Worm (Caenorhabditis elegans) whole organism, young adult: ENCODE measurements around the gene T05C12.15.

Source experiments
- B0261.1 ChIP-seq: sonication (generic microtip); optimal IDR thresholded peaks from 2 replicates; lab custom pipeline; 2016; ENCODE audit warnings: mild to moderate bottlenecking, missing genetic modification characterization, moderate library complexity, missing compliant biosample characterization
- B0336.3 ChIP-seq: fragments of 200-800 bp; sonication (Bioruptor generic); IDR thresholded peaks from 2 replicates; pipeline ENCODE4 v1.3.6; 2022; ENCODE audit warnings: missing genetic modification characterization, missing compliant biosample characterization
- D2030.7 ChIP-seq: fragments of 200-800 bp; sonication (Bioruptor generic); IDR thresholded peaks from 2 replicates; pipeline ENCODE4 v1.3.6; 2022; ENCODE audit warnings: missing genetic modification reagents, missing genetic modification characterization, missing compliant biosample characterization
- F39B2.1 ChIP-seq: fragments of 200-800 bp; sonication (Bioruptor generic); IDR thresholded peaks from 2 replicates; pipeline ENCODE4 v1.3.6; 2022; ENCODE audit warnings: missing genetic modification reagents, missing genetic modification characterization, missing compliant biosample characterization
- F52B5.7 ChIP-seq: sonication (generic microtip); optimal IDR thresholded peaks from 2 replicates; lab custom pipeline; 2016; ENCODE audit warnings: mild to moderate bottlenecking, missing genetic modification characterization, missing compliant biosample characterization
- F55B11.4 ChIP-seq: sonication (generic microtip); optimal IDR thresholded peaks from 2 replicates; lab custom pipeline; 2016; ENCODE audit warnings: missing compliant biosample characterization, missing genetic modification characterization, borderline replicate concordance; ENCODE audit not compliant: insufficient read depth
- T07F8.4 ChIP-seq: sonication (generic microtip); optimal IDR thresholded peaks from 2 replicates; lab custom pipeline; 2016; ENCODE audit warnings: mild to moderate bottlenecking, missing genetic modification characterization, moderate library complexity, missing compliant biosample characterization
- T26A5.8 ChIP-seq: sonication (generic microtip); optimal IDR thresholded peaks from 2 replicates; lab custom pipeline; 2016; ENCODE audit warnings: missing genetic modification characterization, missing compliant biosample characterization
- Y53G8AR.9 ChIP-seq: fragments of 200-800 bp; sonication (Bioruptor generic); conservative IDR thresholded peaks from 2 replicates; pipeline ENCODE4 v1.3.6; 2022; ENCODE audit warnings: missing genetic modification reagents, missing genetic modification characterization, missing compliant biosample characterization
- ama-1 ChIP-seq, 3 experiments: fragments of 150-350 bp in 1 of 3; sonication (generic microtip) in 2 of 3; optimal IDR thresholded peaks; 2 replicates each; lab custom pipeline; 2014 to 2018; ENCODE audit warnings: missing biosample characterization in 2 of 3, missing genetic modification characterization in 2 of 3, missing genetic modification reagents in 2 of 3
- aptf-2 ChIP-seq: fragments of 200-800 bp; sonication (Bioruptor generic); conservative IDR thresholded peaks from 2 replicates; pipeline ENCODE4 v1.3.6; 2022; ENCODE audit warnings: missing genetic modification reagents, missing genetic modification characterization, missing compliant biosample characterization
- attf-6 ChIP-seq: fragments of 200-800 bp; sonication (Bioruptor generic); IDR thresholded peaks from 2 replicates; pipeline ENCODE4 v1.3.6; 2022; ENCODE audit warnings: missing genetic modification reagents, missing genetic modification characterization, missing compliant biosample characterization
- ccch-3 ChIP-seq: fragments of 200-800 bp; sonication (Bioruptor generic); optimal IDR thresholded peaks from 2 replicates; lab custom pipeline; 2018; ENCODE audit warnings: mild to moderate bottlenecking, missing genetic modification characterization, missing compliant biosample characterization
- ceh-79 ChIP-seq: sonication (generic microtip); optimal IDR thresholded peaks from 2 replicates; lab custom pipeline; 2017; ENCODE audit warnings: mild to moderate bottlenecking, missing genetic modification characterization, missing compliant biosample characterization
- ceh-91 ChIP-seq: fragments of 200-800 bp; sonication (Bioruptor generic); IDR thresholded peaks from 2 replicates; pipeline ENCODE4 v1.3.6; 2022; ENCODE audit warnings: missing genetic modification reagents, missing genetic modification characterization, missing compliant biosample characterization
- chd-7 ChIP-seq: sonication (generic microtip); optimal IDR thresholded peaks from 2 replicates; lab custom pipeline; 2016; ENCODE audit warnings: mild to moderate bottlenecking, missing genetic modification characterization, moderate library complexity, missing compliant biosample characterization
- efl-1 ChIP-seq: fragments of 150-350 bp; optimal IDR thresholded peaks from 2 replicates; lab custom pipeline; 2014; ENCODE audit warnings: missing biosample characterization, missing genetic modification reagents, missing genetic modification characterization
- egl-18 ChIP-seq: fragments of 200-800 bp; sonication (Bioruptor generic); IDR thresholded peaks from 2 replicates; pipeline ENCODE4 v1.3.6; 2022; ENCODE audit warnings: missing genetic modification reagents, missing genetic modification characterization, missing compliant biosample characterization
- hlh-12 ChIP-seq: sonication (generic microtip); optimal IDR thresholded peaks from 2 replicates; lab custom pipeline; 2016; ENCODE audit warnings: missing genetic modification characterization, missing compliant biosample characterization
- hsf-1 ChIP-seq: fragments of 200-800 bp; sonication (Bioruptor generic); IDR thresholded peaks from 2 replicates; pipeline ENCODE4 v1.3.6; 2022; ENCODE audit warnings: missing genetic modification reagents, missing genetic modification characterization, missing compliant biosample characterization
- lag-1 ChIP-seq: fragments of 200-800 bp; sonication (Bioruptor generic); IDR thresholded peaks from 2 replicates; pipeline ENCODE4 v1.3.6; 2022; ENCODE audit warnings: missing genetic modification reagents, missing genetic modification characterization, missing compliant biosample characterization
- lin-54 ChIP-seq: fragments of 200-800 bp; sonication (Bioruptor generic); optimal IDR thresholded peaks from 2 replicates; lab custom pipeline; 2018; ENCODE audit warnings: mild to moderate bottlenecking, missing genetic modification characterization, missing compliant biosample characterization
- mxl-1 ChIP-seq: sonication (generic microtip); optimal IDR thresholded peaks from 2 replicates; lab custom pipeline; 2016; ENCODE audit warnings: missing genetic modification characterization, missing compliant biosample characterization
- nfya-1 ChIP-seq: sonication (generic microtip); optimal IDR thresholded peaks from 2 replicates; lab custom pipeline; 2017; ENCODE audit warnings: antibody characterized with exemption, missing compliant biosample characterization, missing genetic modification characterization, borderline replicate concordance; ENCODE audit not compliant: insufficient read depth
- nhr-179 ChIP-seq: sonication (generic microtip); optimal IDR thresholded peaks from 2 replicates; lab custom pipeline; 2016; ENCODE audit warnings: mild to moderate bottlenecking, missing genetic modification characterization, missing compliant biosample characterization
- rcor-1 ChIP-seq: fragments of 200-800 bp; sonication (Bioruptor generic); IDR thresholded peaks from 2 replicates; pipeline ENCODE4 v1.3.6; 2022; ENCODE audit warnings: missing genetic modification reagents, missing genetic modification characterization, missing compliant biosample characterization
- repo-1 ChIP-seq: sonication (generic microtip); optimal IDR thresholded peaks from 2 replicates; lab custom pipeline; 2017; ENCODE audit warnings: mild to moderate bottlenecking, missing genetic modification characterization, missing compliant biosample characterization
- sea-2 ChIP-seq: fragments of 200-800 bp; sonication (Bioruptor generic); IDR thresholded peaks from 2 replicates; pipeline ENCODE4 v1.3.6; 2022; ENCODE audit warnings: missing genetic modification characterization, missing compliant biosample characterization
- snpc-1.1 ChIP-seq: sonication (generic microtip); optimal IDR thresholded peaks from 2 replicates; lab custom pipeline; 2017; ENCODE audit warnings: missing genetic modification characterization, mild to moderate bottlenecking, missing compliant biosample characterization, antibody characterized with exemption, moderate library complexity, missing genotype, missing genetic modification reagents; ENCODE audit not compliant: insufficient read depth
- snpc-3.4 ChIP-seq: sonication (generic microtip); optimal IDR thresholded peaks from 2 replicates; lab custom pipeline; 2017; ENCODE audit warnings: missing genetic modification characterization, mild to moderate bottlenecking, missing compliant biosample characterization, antibody characterized with exemption, moderate library complexity, missing genotype, missing genetic modification reagents
- unc-62 ChIP-seq: fragments of 150-350 bp; optimal IDR thresholded peaks from 2 replicates; lab custom pipeline; 2014; ENCODE audit warnings: missing biosample characterization, missing genetic modification reagents, missing genetic modification characterization
- zim-3 ChIP-seq: sonication (generic microtip); optimal IDR thresholded peaks from 2 replicates; lab custom pipeline; 2017; ENCODE audit warnings: mild to moderate bottlenecking, missing genetic modification characterization, moderate library complexity, missing compliant biosample characterization
- ztf-26 ChIP-seq: sonication (generic microtip); optimal IDR thresholded peaks from 2 replicates; lab custom pipeline; 2017; ENCODE audit warnings: missing genetic modification characterization, missing compliant biosample characterization
- ztf-3 ChIP-seq: fragments of 200-800 bp; sonication (Bioruptor generic); optimal IDR thresholded peaks from 2 replicates; lab custom pipeline; 2018; ENCODE audit warnings: mild to moderate bottlenecking, missing genetic modification characterization, missing compliant biosample characterization

The T05C12.15 gene

DNA sequence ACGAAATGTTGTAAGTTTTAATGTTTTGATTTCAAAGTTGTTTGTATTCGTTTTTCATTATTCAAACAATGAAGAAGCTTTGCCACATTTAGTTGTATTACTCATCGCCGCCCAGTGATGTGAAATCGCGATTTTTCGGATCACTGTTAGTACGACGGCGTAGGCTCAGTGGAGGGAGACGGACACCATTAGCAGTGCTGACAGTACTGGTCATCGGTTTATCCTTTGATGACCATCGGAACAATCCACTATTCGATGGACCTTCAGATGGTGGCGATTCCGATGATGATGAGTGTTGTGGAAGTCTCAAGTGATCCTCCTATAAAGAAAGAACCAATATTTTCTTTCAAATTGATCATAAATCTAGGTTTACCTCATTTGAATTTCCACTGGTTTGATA, 18.1 kb downstream of the T05C12.15 start (continued):
- TF ChIP-seq T07F8.4 (no peak), F55B11.4 (tag; lab: Kevin White, UChicago) (no peak), F52B5.7 (no peak), Y53G8AR.9 (GFP tag; lab: Robert Waterston, UW) (peak; percentile 78), D2030.7 (GFP tag; lab: Robert Waterston, UW) (no peak), rcor-1 (GFP tag; lab: Robert Waterston, UW) (no peak), attf-6 (GFP tag; lab: Robert Waterston, UW) (0 out of 2 replicates have a peak, but pooled peaks have one; percentile 10), sea-2 (GFP tag; lab: Robert Waterston, UW) (no peak), nhr-179 (tag; lab: Kevin White, UChicago) (no peak), ama-1 (optimal IDR thresholded peaks at IDR 0.05; lab: Kevin White, UChicago) (no peak), ama-1 (GFP tag; optimal IDR thresholded peaks at IDR 0.05; lab: Kevin White, UChicago) (peak in 1 of 2 experiments; percentile 33)
- TF ChIP-seq, all 124 proteins: peak for 12

DNA sequence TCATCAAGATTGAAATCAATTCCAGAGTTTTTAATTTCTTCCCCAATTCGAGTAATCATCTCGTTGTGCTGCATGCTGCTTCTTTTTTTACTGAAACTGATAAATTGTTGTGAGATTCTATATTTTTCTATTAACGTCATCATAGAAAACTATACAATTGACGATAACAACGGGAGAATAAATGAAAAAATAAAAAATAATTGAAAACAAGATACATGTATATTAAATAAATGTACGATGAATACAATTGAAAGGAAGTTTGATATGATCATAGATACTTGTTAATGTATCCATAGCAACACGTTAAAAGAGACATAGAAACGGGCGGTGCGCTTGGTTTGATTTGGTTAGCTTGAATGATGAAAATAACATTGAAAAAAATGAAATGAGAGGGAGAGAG, 21.1 kb downstream of the T05C12.15 start, which contains the start of gene T05C12.8:
Gene T05C12.8, minus strand, starts transcription at position 101 of the 400 bp plus-strand sequence.
- TF ChIP-seq ztf-3 (GFP tag; lab: Kevin White, UChicago) (no peak), ztf-26 (tag; lab: Kevin White, UChicago) (no peak), hsf-1 (GFP tag; lab: Robert Waterston, UW) (no peak)

DNA sequence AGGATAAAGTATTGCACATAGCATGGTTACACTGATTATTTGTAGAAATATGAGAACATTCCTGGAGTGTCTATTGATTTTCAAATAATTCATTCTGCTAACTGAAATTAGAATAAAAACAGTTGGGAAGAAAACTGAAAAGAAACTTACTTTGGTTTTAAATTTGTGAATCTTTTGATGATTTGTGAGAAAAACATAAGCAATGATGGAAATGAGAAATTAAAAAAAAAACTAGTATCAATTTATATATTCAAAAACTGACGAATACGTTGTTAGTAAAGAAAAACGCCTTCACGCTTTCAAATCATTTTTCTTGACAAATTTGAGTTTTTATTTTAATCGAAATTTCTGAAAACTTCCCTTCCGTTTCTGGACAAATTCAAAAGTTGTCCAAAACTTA, 23.7 kb downstream of the T05C12.15 start, which contains the start of gene T05C12.9:
Gene T05C12.9, minus strand, starts transcription at position 101 of the 400 bp plus-strand sequence.
- TF ChIP-seq B0261.1 (tag; lab: Kevin White, UChicago) (no peak), snpc-1.1 (no peak), egl-18 (no peak), lag-1 (GFP tag; lab: Robert Waterston, UW) (no peak), ccch-3 (GFP tag; lab: Kevin White, UChicago) (no peak), ceh-79 (no peak), zim-3 (tag; lab: Kevin White, UChicago) (no peak), chd-7 (tag; lab: Kevin White, UChicago) (no peak), ztf-26 (tag; lab: Kevin White, UChicago) (no peak), nfya-1 (tag; lab: Kevin White, UChicago) (no peak)

DNA sequence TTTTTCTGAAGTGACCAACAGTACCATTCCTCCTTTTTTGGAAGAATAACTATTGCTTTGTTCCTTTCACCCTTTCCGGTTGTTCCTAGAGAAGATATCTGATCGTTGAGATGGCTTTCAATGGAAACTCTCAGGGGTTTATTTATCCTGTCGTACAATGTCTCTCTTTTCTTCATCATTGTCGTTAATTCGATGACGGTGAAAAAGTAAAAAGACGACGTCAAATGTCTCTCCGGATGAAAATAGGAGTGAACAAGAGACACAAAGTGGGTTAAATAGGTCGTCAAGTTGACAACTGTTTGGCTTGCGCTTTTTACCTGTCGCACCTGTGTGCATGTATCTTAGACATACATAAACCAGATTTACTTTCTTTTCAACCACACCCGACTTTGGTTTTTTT, 24.5 kb downstream of the T05C12.15 start:
- TF ChIP-seq lin-54: no peak
- no peak for TF ChIP-seq B0336.3 (GFP tag; lab: Robert Waterston, UW)
- TF ChIP-seq unc-62 (GFP tag; lab: Kevin White, UChicago): no peak
- no peak for TF ChIP-seq mxl-1 (tag; lab: Kevin White, UChicago)
- TF ChIP-seq snpc-3.4 (tag; lab: Kevin White, UChicago): no peak
- no peak for TF ChIP-seq hlh-12
- no peak for TF ChIP-seq ceh-91 (GFP tag; lab: Robert Waterston, UW)
- no peak for TF ChIP-seq aptf-2 (GFP tag; lab: Robert Waterston, UW)
- no peak for TF ChIP-seq repo-1 (tag; lab: Kevin White, UChicago)
- no peak for TF ChIP-seq F39B2.1 (GFP tag; lab: Robert Waterston, UW)
- no peak for TF ChIP-seq T26A5.8
- no peak for TF ChIP-seq nfya-1 (tag; lab: Kevin White, UChicago)
- no peak for TF ChIP-seq efl-1 (GFP tag; lab: Kevin White, UChicago)
- TF ChIP-seq ztf-3 (GFP tag; lab: Kevin White, UChicago): no peak
- no peak for TF ChIP-seq ceh-79
- TF ChIP-seq, all 124 proteins: peak for 0
